Fruit fly (Drosophila melanogaster) whole organism, prepupa: ENCODE results near the gene topi.

ENCODE experiments used
- CG10669 ChIP-seq: fragments of 200-800 bp; sonication (Bioruptor generic); optimal IDR thresholded peaks from 3 replicates; lab custom pipeline; 2018; ENCODE audit warnings: missing biosample characterization, mild to moderate bottlenecking, missing genetic modification characterization, moderate library complexity
- CG3032 ChIP-seq: fragments of 200-800 bp; optimal IDR thresholded peaks from 2 replicates; lab custom pipeline; 2019; ENCODE audit warnings: missing biosample characterization, mild to moderate bottlenecking, missing genetic modification characterization, moderate library complexity
- CG6792 ChIP-seq: fragments of 200-800 bp; sonication (Bioruptor generic); optimal IDR thresholded peaks from 3 replicates; lab custom pipeline; 2016; ENCODE audit warnings: missing biosample characterization, missing genetic modification characterization
- CG8319 ChIP-seq: fragments of 200-800 bp; sonication (Bioruptor generic); optimal IDR thresholded peaks from 3 replicates; lab custom pipeline; 2016; ENCODE audit warnings: missing biosample characterization, missing genetic modification characterization
- CG9139 ChIP-seq: fragments of 200-800 bp; sonication (Bioruptor generic); optimal IDR thresholded peaks from 3 replicates; lab custom pipeline; 2017; ENCODE audit warnings: missing biosample characterization, mild to moderate bottlenecking, missing genetic modification characterization
- Eip78C ChIP-seq: fragments of 200-800 bp; sonication (Bioruptor generic); peaks from one replicate; lab custom pipeline; 2016; ENCODE audit warnings: missing biosample characterization, missing genetic modification characterization
- Gug ChIP-seq: fragments of 200-800 bp; sonication (Bioruptor generic); IDR thresholded peaks from 2 replicates; pipeline ENCODE4 v1.3.6; 2022; ENCODE audit warnings: missing biosample characterization, missing genetic modification characterization
- Hr39 ChIP-seq: fragments of 200-800 bp; sonication (Bioruptor generic); optimal IDR thresholded peaks from 2 replicates; lab custom pipeline; 2016; ENCODE audit warnings: missing biosample characterization, missing genetic modification characterization
- OdsH ChIP-seq: fragments of 200-800 bp; sonication (Bioruptor generic); optimal IDR thresholded peaks from 3 replicates; lab custom pipeline; 2016; ENCODE audit warnings: missing biosample characterization, missing genetic modification characterization
- achi ChIP-seq: fragments of 200-800 bp; sonication (Bioruptor generic); optimal IDR thresholded peaks from 3 replicates; lab custom pipeline; 2016; ENCODE audit warnings: missing biosample characterization, missing genetic modification characterization
- cyc ChIP-seq: fragments of 200-800 bp; sonication (Bioruptor generic); optimal IDR thresholded peaks from 3 replicates; lab custom pipeline; 2016; ENCODE audit warnings: missing biosample characterization, missing genetic modification characterization
- salr ChIP-seq, 2 experiments: fragments of 200-800 bp; sonication (Bioruptor generic); optimal IDR thresholded peaks; 3 replicates each; lab custom pipeline; 2016 to 2018; ENCODE audit warnings: missing biosample characterization in 2 of 2, missing genetic modification characterization in 2 of 2, mild to moderate bottlenecking in 1 of 2

DNA sequence ATGACTTTTGCATAAGTTTGCCTTT lies 27.2 kb upstream of the topi start, which contains the start of gene PpD3:
- TF ChIP-seq achi (GFP tag; lab: Kevin White, UChicago): no peak
- TF ChIP-seq Hr39 (GFP tag; lab: Kevin White, UChicago): no peak
- TF ChIP-seq OdsH (GFP tag; lab: Kevin White, UChicago): no peak
- no peak for TF ChIP-seq CG10669 (GFP tag; lab: Kevin White, UChicago)
- no peak for TF ChIP-seq salr (GFP tag; optimal IDR thresholded peaks at IDR 0.05; lab: Kevin White, UChicago)
- no peak for TF ChIP-seq Gug (GFP tag; lab: Robert Waterston, UW)
- TF ChIP-seq cyc (GFP tag; lab: Kevin White, UChicago): no peak
- no peak for TF ChIP-seq CG9139
- no peak for TF ChIP-seq CG6792 (GFP tag; lab: Kevin White, UChicago)
- no peak for TF ChIP-seq CG3032 (tag; lab: Kevin White, UChicago)
- TF ChIP-seq CG8319 (GFP tag; lab: Kevin White, UChicago): no peak
- no peak for TF ChIP-seq Eip78C (GFP tag; lab: Kevin White, UChicago)
